Fruit fly (Drosophila melanogaster): ENCODE results near the gene CG5412.

CG5412 gene

dm6 chr3R:20592517-20593462 is 15.9 kb downstream of the CG5412 start, which contains the start of the genes Pus1 and bon (continued):
- peak; percentile 86 for TF ChIP-seq CG12659 (GFP tag; optimal IDR thresholded peaks at IDR 0.05)
- TF ChIP-seq Fer3 (tag; optimal IDR thresholded peaks at IDR 0.05): no peak
- TF ChIP-seq CG7928 (GFP tag; optimal IDR thresholded peaks at IDR 0.05): no peak
- peak; percentile 39 for TF ChIP-seq Sry-δ (GFP tag; optimal IDR thresholded peaks at IDR 0.05)
- no peak for TF ChIP-seq trh (GFP tag; optimal IDR thresholded peaks at IDR 0.05)
- TF ChIP-seq Mrtf (GFP tag; IDR thresholded peaks at IDR 0.05): no peak
- no peak for TF ChIP-seq CG31224 (GFP tag; IDR thresholded peaks at IDR 0.05)
- TF ChIP-seq lola (GFP tag; optimal IDR thresholded peaks at IDR 0.05): no peak
- TF ChIP-seq CG12942 (GFP tag; optimal IDR thresholded peaks at IDR 0.05): no peak
- TF ChIP-seq CG4820 (GFP tag; optimal IDR thresholded peaks at IDR 0.05): no peak
- no peak for TF ChIP-seq CG1233 (GFP tag; optimal IDR thresholded peaks at IDR 0.05)
- TF ChIP-seq abd-A (tag; optimal IDR thresholded peaks at IDR 0.05): no peak
- TF ChIP-seq TFAM (GFP tag; optimal IDR thresholded peaks at IDR 0.05): no peak
- TF ChIP-seq CG11247 (GFP tag; IDR thresholded peaks at IDR 0.05): no peak
- peak; percentile 51 for TF ChIP-seq trem (tag; optimal IDR thresholded peaks at IDR 0.05)
- peak; percentile 60 for TF ChIP-seq lilli (GFP tag; optimal IDR thresholded peaks at IDR 0.05)
- TF ChIP-seq Doc3 (GFP tag; IDR thresholded peaks at IDR 0.05; ENCODE audit: partially characterized antibody): no peak
- TF ChIP-seq Mes4 (GFP tag; optimal IDR thresholded peaks at IDR 0.05): no peak
- peak; percentile 38 for TF ChIP-seq Max (GFP tag; optimal IDR thresholded peaks at IDR 0.05)
- TF ChIP-seq nerfin-1 (tag; optimal IDR thresholded peaks at IDR 0.05): peak; percentile 90
- TF ChIP-seq CG7372 (GFP tag; IDR thresholded peaks at IDR 0.05): no peak
- peak; percentile 22 for TF ChIP-seq bab2 (GFP tag; optimal IDR thresholded peaks at IDR 0.05)
- no peak for TF ChIP-seq Ptx1 (GFP tag; IDR thresholded peaks at IDR 0.05)
- no peak for TF ChIP-seq Hr3 (GFP tag; optimal IDR thresholded peaks at IDR 0.05)
- peak; percentile 74 for TF ChIP-seq zen (tag; optimal IDR thresholded peaks at IDR 0.05)
- TF ChIP-seq CG11504 (tag; optimal IDR thresholded peaks at IDR 0.05): peak; percentile 29
- no peak for TF ChIP-seq run (tag; optimal IDR thresholded peaks at IDR 0.05)
- TF ChIP-seq vvl (GFP tag; IDR thresholded peaks at IDR 0.05): peak; percentile 87
- TF ChIP-seq CG30020 (tag; optimal IDR thresholded peaks at IDR 0.05): peak; percentile 43
- no peak for TF ChIP-seq so (GFP tag; IDR thresholded peaks at IDR 0.05)
- TF ChIP-seq CG18011 (GFP tag; optimal IDR thresholded peaks at IDR 0.05): no peak
- no peak for TF ChIP-seq CG2678 (tag; optimal IDR thresholded peaks at IDR 0.05)
- peak; percentile 46 for TF ChIP-seq exex (tag; optimal IDR thresholded peaks at IDR 0.05)
- TF ChIP-seq ATbp (GFP tag; optimal IDR thresholded peaks at IDR 0.05): no peak
- TF ChIP-seq crp (GFP tag; optimal IDR thresholded peaks at IDR 0.05): peak; percentile 18 to 86
- TF ChIP-seq tx (GFP tag; optimal IDR thresholded peaks at IDR 0.05): peak; percentile 33
- TF ChIP-seq ewg (GFP tag; optimal IDR thresholded peaks at IDR 0.05): no peak
- no peak for TF ChIP-seq insv (GFP tag; optimal IDR thresholded peaks at IDR 0.05)
- no peak for TF ChIP-seq maf-S (GFP tag; optimal IDR thresholded peaks at IDR 0.05)
- no peak for TF ChIP-seq ash1 (GFP tag; optimal IDR thresholded peaks at IDR 0.05)
- TF ChIP-seq NC2α (GFP tag; optimal IDR thresholded peaks at IDR 0.05): no peak
- peak; percentile 1; the same call in 1 of the 3 replicates for TF ChIP-seq otp (GFP tag; IDR thresholded peaks at IDR 0.05)
- TF ChIP-seq CG2202 (tag; optimal IDR thresholded peaks at IDR 0.05): no peak
- TF ChIP-seq Gsc (GFP tag; IDR thresholded peaks at IDR 0.05): no peak
- TF ChIP-seq zfh1 (GFP tag; IDR thresholded peaks at IDR 0.05): peak; percentile 37; the same call in 1 of the 3 replicates
- no peak for TF ChIP-seq CG7745 (tag; optimal IDR thresholded peaks at IDR 0.05)
- no peak for TF ChIP-seq Dref (GFP tag; IDR thresholded peaks at IDR 0.05)
- TF ChIP-seq Nf-YC (tag; optimal IDR thresholded peaks at IDR 0.05): peak; percentile 42

All from whole organism, embryonic.